Worm (Caenorhabditis elegans): ENCODE measurements around the gene Y49E10.18.
A peak's percentile ranks its signal among the peaks of the same experiment; 100 is the strongest.

Y49E10.18 gene

ce11 chrIII:12434104-12434503 is 11.8 kb downstream of the Y49E10.18 start, which contains the start of gene Y49E10.27:
TSS of gene Y49E10.27 (plus strand) at chrIII:12434404.
- TF ChIP-seq klf-2 (GFP tag; conservative IDR thresholded peaks at IDR 0.05): no peak
- TF ChIP-seq ref-1 (GFP tag; conservative IDR thresholded peaks at IDR 0.05): no peak
- TF ChIP-seq med-1 (GFP tag; optimal IDR thresholded peaks at IDR 0.05; ENCODE audit: insufficient read depth): no peak
- no peak for TF ChIP-seq flt-1 (GFP tag; IDR thresholded peaks at IDR 0.05)
- no peak for TF ChIP-seq cog-1 (tag; optimal IDR thresholded peaks at IDR 0.05)
- no peak for TF ChIP-seq T22C8.4 (GFP tag; IDR thresholded peaks at IDR 0.05)
- TF ChIP-seq ztf-29 (GFP tag; IDR thresholded peaks at IDR 0.05): no peak
- no peak for TF ChIP-seq tab-1 (GFP tag; IDR thresholded peaks at IDR 0.05)
- no peak for TF ChIP-seq ztf-23 (GFP tag; IDR thresholded peaks at IDR 0.05)

- TF ChIP-seq T22C8.4 (GFP tag; IDR thresholded peaks at IDR 0.05): no peak
- TF ChIP-seq med-1 (GFP tag; optimal IDR thresholded peaks at IDR 0.05; ENCODE audit: insufficient read depth): no peak
- TF ChIP-seq ztf-29 (GFP tag; IDR thresholded peaks at IDR 0.05): no peak
- no peak for TF ChIP-seq tab-1 (GFP tag; IDR thresholded peaks at IDR 0.05)
- TF ChIP-seq ztf-23 (GFP tag; IDR thresholded peaks at IDR 0.05): no peak
- TF ChIP-seq klf-2 (GFP tag; conservative IDR thresholded peaks at IDR 0.05): no peak
- no peak for TF ChIP-seq flt-1 (GFP tag; IDR thresholded peaks at IDR 0.05)
These were observed 15.7 kb downstream of the Y49E10.18 start, which contains the start of gene Y49E10.16 for ce11 chrIII:12430209-12430608. TSS of gene Y49E10.16 (plus strand) at chrIII:12430509.

ce11 chrIII:12429579-12430084 is 16.3 kb downstream of the Y49E10.18 start, which contains the start of gene snr-6:
TSS of gene snr-6 (minus strand) at chrIII:12429629.
- TF ChIP-seq cog-1 (tag; optimal IDR thresholded peaks at IDR 0.05) (peak; percentile 38), klf-2 (GFP tag; conservative IDR thresholded peaks at IDR 0.05) (no peak), ztf-23 (GFP tag; IDR thresholded peaks at IDR 0.05) (no peak), ztf-29 (GFP tag; IDR thresholded peaks at IDR 0.05) (no peak), ref-1 (GFP tag; conservative IDR thresholded peaks at IDR 0.05) (no peak)

- no peak for TF ChIP-seq T22C8.4 (GFP tag; IDR thresholded peaks at IDR 0.05)
These were observed 17.0 kb downstream of the Y49E10.18 start for ce11 chrIII:12428799-12429351.

ce11 chrIII:12428264-12428627 is 17.7 kb downstream of the Y49E10.18 start:
- TF ChIP-seq cog-1 (tag; optimal IDR thresholded peaks at IDR 0.05): no peak
- no peak for TF ChIP-seq klf-2 (GFP tag; conservative IDR thresholded peaks at IDR 0.05)
- TF ChIP-seq T22C8.4 (GFP tag; IDR thresholded peaks at IDR 0.05): no peak
- TF ChIP-seq ref-1 (GFP tag; conservative IDR thresholded peaks at IDR 0.05): no peak
- no peak for TF ChIP-seq med-1 (GFP tag; optimal IDR thresholded peaks at IDR 0.05; ENCODE audit: insufficient read depth)
- TF ChIP-seq ztf-23 (GFP tag; IDR thresholded peaks at IDR 0.05): no peak
- no peak for TF ChIP-seq flt-1 (GFP tag; IDR thresholded peaks at IDR 0.05)
- TF ChIP-seq tab-1 (GFP tag; IDR thresholded peaks at IDR 0.05): no peak
- TF ChIP-seq ztf-29 (GFP tag; IDR thresholded peaks at IDR 0.05): no peak

- TF ChIP-seq ref-1 (GFP tag; conservative IDR thresholded peaks at IDR 0.05): no peak
- TF ChIP-seq ztf-29 (GFP tag; IDR thresholded peaks at IDR 0.05): no peak
- no peak for TF ChIP-seq med-1 (GFP tag; optimal IDR thresholded peaks at IDR 0.05; ENCODE audit: insufficient read depth)
- TF ChIP-seq klf-2 (GFP tag; conservative IDR thresholded peaks at IDR 0.05): no peak
- TF ChIP-seq tab-1 (GFP tag; IDR thresholded peaks at IDR 0.05): no peak
- TF ChIP-seq flt-1 (GFP tag; IDR thresholded peaks at IDR 0.05): no peak
- TF ChIP-seq ztf-23 (GFP tag; IDR thresholded peaks at IDR 0.05): no peak
- no peak for TF ChIP-seq T22C8.4 (GFP tag; IDR thresholded peaks at IDR 0.05)
- no peak for TF ChIP-seq cog-1 (tag; optimal IDR thresholded peaks at IDR 0.05)
These were observed 18.2 kb downstream of the Y49E10.18 start for ce11 chrIII:12427527-12428263.

ce11 chrIII:12426558-12426957 is 19.3 kb downstream of the Y49E10.18 start, which contains the start of gene pie-1:
TSS of gene pie-1 (plus strand) at chrIII:12426893.
- TF ChIP-seq ztf-29 (GFP tag; IDR thresholded peaks at IDR 0.05) (no peak), ztf-23 (GFP tag; IDR thresholded peaks at IDR 0.05) (no peak), ref-1 (GFP tag; conservative IDR thresholded peaks at IDR 0.05) (no peak), tab-1 (GFP tag; IDR thresholded peaks at IDR 0.05) (no peak), med-1 (GFP tag; optimal IDR thresholded peaks at IDR 0.05; ENCODE audit: insufficient read depth) (no peak), klf-2 (GFP tag; conservative IDR thresholded peaks at IDR 0.05) (no peak)

- no peak for TF ChIP-seq med-1 (GFP tag; optimal IDR thresholded peaks at IDR 0.05; ENCODE audit: insufficient read depth)
- TF ChIP-seq cog-1 (tag; optimal IDR thresholded peaks at IDR 0.05): no peak
- no peak for TF ChIP-seq klf-2 (GFP tag; conservative IDR thresholded peaks at IDR 0.05)
- no peak for TF ChIP-seq flt-1 (GFP tag; IDR thresholded peaks at IDR 0.05)
- no peak for TF ChIP-seq T22C8.4 (GFP tag; IDR thresholded peaks at IDR 0.05)
- TF ChIP-seq tab-1 (GFP tag; IDR thresholded peaks at IDR 0.05): no peak
- TF ChIP-seq ztf-29 (GFP tag; IDR thresholded peaks at IDR 0.05): no peak
- no peak for TF ChIP-seq ref-1 (GFP tag; conservative IDR thresholded peaks at IDR 0.05)
- no peak for TF ChIP-seq ztf-23 (GFP tag; IDR thresholded peaks at IDR 0.05)
These were observed 20.0 kb downstream of the Y49E10.18 start for ce11 chrIII:12425846-12426405.

ce11 chrIII:12424663-12425062 is 21.2 kb downstream of the Y49E10.18 start:
- no peak for TF ChIP-seq cog-1 (tag; optimal IDR thresholded peaks at IDR 0.05)
- no peak for TF ChIP-seq tab-1 (GFP tag; IDR thresholded peaks at IDR 0.05)
- TF ChIP-seq ztf-23 (GFP tag; IDR thresholded peaks at IDR 0.05): no peak
- no peak for TF ChIP-seq ztf-29 (GFP tag; IDR thresholded peaks at IDR 0.05)
- TF ChIP-seq T22C8.4 (GFP tag; IDR thresholded peaks at IDR 0.05): no peak
- TF ChIP-seq klf-2 (GFP tag; conservative IDR thresholded peaks at IDR 0.05): no peak
- TF ChIP-seq ref-1 (GFP tag; conservative IDR thresholded peaks at IDR 0.05): no peak
- no peak for TF ChIP-seq med-1 (GFP tag; optimal IDR thresholded peaks at IDR 0.05; ENCODE audit: insufficient read depth)
- no peak for TF ChIP-seq flt-1 (GFP tag; IDR thresholded peaks at IDR 0.05)
